Fruit fly (Drosophila melanogaster) whole organism, embryonic: Measurements from ENCODE around the gene Nup37.

Source experiments
- Adf1 ChIP-seq: fragments of 200-800 bp; sonication (Bioruptor generic); IDR thresholded peaks from 2 replicates; pipeline ENCODE4 v1.3.6; 2022; ENCODE audit warnings: missing biosample characterization, missing genetic modification characterization
- Asciz ChIP-seq: fragments of 200-800 bp; sonication (Bioruptor generic); optimal IDR thresholded peaks from 2 replicates; lab custom pipeline; 2017; ENCODE audit warnings: missing biosample characterization, mild to moderate bottlenecking, missing genetic modification characterization, missing genetic modification reagents
- Bteb2 ChIP-seq: fragments of 200-800 bp; sonication (Bioruptor generic); optimal IDR thresholded peaks from 2 replicates; lab custom pipeline; 2016; ENCODE audit warnings: missing biosample characterization, missing genetic modification characterization
- CG10431 ChIP-seq: fragments of 200-800 bp; sonication (Bioruptor generic); optimal IDR thresholded peaks from 3 replicates; lab custom pipeline; 2018; ENCODE audit warnings: missing biosample characterization, mild to moderate bottlenecking, missing genetic modification characterization
- CG12219 ChIP-seq: fragments of 200-800 bp; sonication (Bioruptor generic); optimal IDR thresholded peaks from 3 replicates; lab custom pipeline; 2018; ENCODE audit warnings: missing biosample characterization, mild to moderate bottlenecking, missing genetic modification characterization
- CG13775 ChIP-seq: fragments of 200-800 bp; sonication (Bioruptor generic); optimal IDR thresholded peaks from 3 replicates; lab custom pipeline; 2017; ENCODE audit warnings: missing biosample characterization, mild to moderate bottlenecking, missing genetic modification characterization
- CG14050 ChIP-seq: fragments of 200-800 bp; sonication (Bioruptor generic); IDR thresholded peaks from 3 replicates; pipeline ENCODE4 v1.3.6; 2022; ENCODE audit warnings: missing biosample characterization, missing genetic modification characterization
- CG14667 ChIP-seq: fragments of 200-800 bp; sonication (Bioruptor generic); IDR thresholded peaks from 2 replicates; pipeline ENCODE4 v1.3.6; 2022; ENCODE audit warnings: missing biosample characterization, missing genetic modification characterization
- CG15696 ChIP-seq: fragments of 200-800 bp; sonication (Bioruptor generic); optimal IDR thresholded peaks from 2 replicates; lab custom pipeline; 2019; ENCODE audit warnings: missing biosample characterization, mild to moderate bottlenecking, missing genetic modification characterization, moderate library complexity
- CG17385 ChIP-seq: fragments of 200-800 bp; sonication (Bioruptor generic); optimal IDR thresholded peaks from 3 replicates; lab custom pipeline; 2018; ENCODE audit warnings: missing biosample characterization, mild to moderate bottlenecking, missing genetic modification characterization
- CG2120 ChIP-seq: fragments of 200-800 bp; sonication (Bioruptor generic); optimal IDR thresholded peaks from 3 replicates; lab custom pipeline; 2016; ENCODE audit warnings: missing biosample characterization, missing genetic modification characterization
- CG3407 ChIP-seq: fragments of 200-800 bp; sonication (Bioruptor generic); optimal IDR thresholded peaks from 2 replicates; lab custom pipeline; 2018; ENCODE audit warnings: missing biosample characterization, mild to moderate bottlenecking, missing genetic modification characterization
- CG4617 ChIP-seq: fragments of 200-800 bp; sonication (Bioruptor generic); optimal IDR thresholded peaks from 3 replicates; lab custom pipeline; 2016; ENCODE audit warnings: missing biosample characterization, missing genetic modification characterization, borderline replicate concordance
- CG5180 ChIP-seq: fragments of 200-800 bp; sonication (Bioruptor generic); optimal IDR thresholded peaks from 3 replicates; lab custom pipeline; 2017; ENCODE audit warnings: missing biosample characterization, missing genetic modification characterization, mild to moderate bottlenecking, moderate library complexity, missing genetic modification reagents
- CG6813 ChIP-seq: fragments of 200-800 bp; sonication (Bioruptor generic); optimal IDR thresholded peaks from 2 replicates; lab custom pipeline; 2017; ENCODE audit warnings: missing biosample characterization, missing genetic modification characterization, mild to moderate bottlenecking, moderate library complexity, missing genetic modification reagents
- CG7556 ChIP-seq: fragments of 200-800 bp; sonication (Bioruptor generic); optimal IDR thresholded peaks from 2 replicates; lab custom pipeline; 2017; ENCODE audit warnings: missing biosample characterization, mild to moderate bottlenecking, missing genetic modification characterization
- CG8290 ChIP-seq, 3 experiments: fragments of 200-800 bp; sonication (Bioruptor generic); optimal IDR thresholded peaks; 2 replicates each; lab custom pipeline; 2016 to 2019; ENCODE audit warnings: missing biosample characterization in 3 of 3, missing genetic modification characterization in 3 of 3, mild to moderate bottlenecking in 2 of 3, moderate library complexity in 1 of 3
- CG8924 ChIP-seq: fragments of 200-800 bp; optimal IDR thresholded peaks from 3 replicates; lab custom pipeline; 2019; ENCODE audit warnings: missing biosample characterization, mild to moderate bottlenecking, missing genetic modification characterization, moderate library complexity
- Ets97D ChIP-seq: fragments of 200-800 bp; sonication (Bioruptor generic); optimal IDR thresholded peaks from 3 replicates; lab custom pipeline; 2016; ENCODE audit warnings: missing biosample characterization, missing genetic modification characterization
- HLHmδ ChIP-seq: fragments of 200-800 bp; sonication (Bioruptor generic); optimal IDR thresholded peaks from 2 replicates; lab custom pipeline; 2018; ENCODE audit warnings: missing biosample characterization, mild to moderate bottlenecking, missing genetic modification characterization, moderate library complexity
- Lim3 ChIP-seq: fragments of 200-800 bp; sonication (Bioruptor generic); IDR thresholded peaks from 2 replicates; pipeline ENCODE4 v1.3.6; 2022; ENCODE audit warnings: missing biosample characterization, missing genetic modification characterization
- Nf-YB ChIP-seq: fragments of 200-800 bp; sonication (Bioruptor generic); optimal IDR thresholded peaks from 3 replicates; lab custom pipeline; 2019; ENCODE audit warnings: missing biosample characterization, mild to moderate bottlenecking, missing genetic modification characterization, moderate library complexity
- NfI ChIP-seq: fragments of 200-800 bp; sonication (Bioruptor generic); optimal IDR thresholded peaks from 3 replicates; lab custom pipeline; 2018; ENCODE audit warnings: missing biosample characterization, mild to moderate bottlenecking, missing genetic modification characterization, moderate library complexity
- Oaz ChIP-seq: fragments of 200-800 bp; sonication (Bioruptor generic); IDR thresholded peaks from 2 replicates; pipeline ENCODE4 v1.3.6; 2022; ENCODE audit warnings: missing biosample characterization, missing genetic modification characterization
- PHDP ChIP-seq: fragments of 200-800 bp; sonication (Bioruptor generic); optimal IDR thresholded peaks from 3 replicates; lab custom pipeline; 2018; ENCODE audit warnings: missing biosample characterization, mild to moderate bottlenecking, missing genetic modification characterization, moderate library complexity
- Rfx ChIP-seq: fragments of 200-800 bp; sonication (Bioruptor generic); IDR thresholded peaks from 2 replicates; pipeline ENCODE4 v1.3.6; 2022; ENCODE audit warnings: missing biosample characterization, missing genetic modification characterization
- Sry-β ChIP-seq: fragments of 200-800 bp; sonication (Bioruptor generic); optimal IDR thresholded peaks from 2 replicates; lab custom pipeline; 2018; ENCODE audit warnings: missing biosample characterization, mild to moderate bottlenecking, missing genetic modification characterization, moderate library complexity
- Sry-δ ChIP-seq: fragments of 200-800 bp; sonication (Bioruptor generic); optimal IDR thresholded peaks from 2 replicates; lab custom pipeline; 2016; ENCODE audit warnings: missing biosample characterization, missing genetic modification characterization
- ac ChIP-seq: fragments of 200-800 bp; sonication (Bioruptor generic); optimal IDR thresholded peaks from 3 replicates; lab custom pipeline; 2017; ENCODE audit warnings: missing biosample characterization, mild to moderate bottlenecking, missing genetic modification characterization
- al ChIP-seq: fragments of 200-800 bp; sonication (Bioruptor generic); IDR thresholded peaks from 2 replicates; pipeline ENCODE4 v1.3.6; 2022; ENCODE audit warnings: missing biosample characterization, missing genetic modification characterization
- ase ChIP-seq: fragments of 200-800 bp; sonication (Bioruptor generic); IDR thresholded peaks from 3 replicates; pipeline ENCODE4 v1.3.6; 2022; ENCODE audit warnings: missing biosample characterization, missing genetic modification characterization
- ato ChIP-seq: fragments of 200-800 bp; sonication (Bioruptor generic); IDR thresholded peaks from 2 replicates; pipeline ENCODE4 v1.3.6; 2022; ENCODE audit warnings: missing biosample characterization, missing genetic modification characterization; ENCODE audit not compliant: partially characterized antibody
- danr ChIP-seq: fragments of 200-800 bp; sonication (Bioruptor generic); IDR thresholded peaks from 2 replicates; pipeline ENCODE4 v1.3.6; 2022; ENCODE audit warnings: missing biosample characterization, missing genetic modification characterization
- dmrt99B ChIP-seq: fragments of 200-800 bp; sonication (Bioruptor generic); optimal IDR thresholded peaks from 2 replicates; lab custom pipeline; 2018; ENCODE audit warnings: missing biosample characterization, mild to moderate bottlenecking, missing genetic modification characterization, moderate library complexity
- ems ChIP-seq: fragments of 200-800 bp; sonication (Bioruptor generic); optimal IDR thresholded peaks from 3 replicates; lab custom pipeline; 2016; ENCODE audit warnings: missing biosample characterization, missing genetic modification characterization
- eve ChIP-seq, 2 experiments: fragments of >200 bp; optimal IDR thresholded peaks; 2 replicates each; lab custom pipeline; 2017; ENCODE audit warnings: missing biosample characterization in 2 of 2, missing genetic modification characterization in 2 of 2
- fd64A ChIP-seq: fragments of 200-800 bp; sonication (Bioruptor generic); optimal IDR thresholded peaks from 3 replicates; lab custom pipeline; 2018; ENCODE audit warnings: missing biosample characterization, mild to moderate bottlenecking, missing genetic modification characterization
- gro ChIP-seq: fragments of 200-800 bp; sonication (Bioruptor generic); optimal IDR thresholded peaks from 2 replicates; lab custom pipeline; 2016; ENCODE audit warnings: missing biosample characterization, missing genetic modification characterization
- nmo ChIP-seq: fragments of 200-800 bp; sonication (Bioruptor generic); optimal IDR thresholded peaks from 2 replicates; lab custom pipeline; 2018; ENCODE audit warnings: missing biosample characterization, mild to moderate bottlenecking, missing genetic modification characterization, moderate library complexity
- p53 ChIP-seq: fragments of 200-800 bp; sonication (Bioruptor generic); optimal IDR thresholded peaks from 2 replicates; lab custom pipeline; 2016; ENCODE audit warnings: missing biosample characterization, missing genetic modification characterization
- peb ChIP-seq: fragments of 200-800 bp; sonication (Bioruptor generic); IDR thresholded peaks from 2 replicates; pipeline ENCODE4 v1.3.6; 2022; ENCODE audit warnings: missing biosample characterization, missing genetic modification characterization
- pum ChIP-seq: fragments of 200-800 bp; sonication (Bioruptor generic); optimal IDR thresholded peaks from 2 replicates; lab custom pipeline; 2016; ENCODE audit warnings: missing biosample characterization, missing genetic modification characterization
- repo ChIP-seq: fragments of 200-800 bp; sonication (Bioruptor generic); optimal IDR thresholded peaks from 2 replicates; lab custom pipeline; 2016; ENCODE audit warnings: missing biosample characterization, missing genetic modification characterization
- schlank ChIP-seq: fragments of 200-800 bp; sonication (Bioruptor generic); optimal IDR thresholded peaks from 2 replicates; lab custom pipeline; 2018; ENCODE audit warnings: missing biosample characterization, mild to moderate bottlenecking, missing genetic modification characterization
- slbo ChIP-seq: fragments of 200-800 bp; sonication (Bioruptor generic); IDR thresholded peaks from 2 replicates; pipeline ENCODE4 v1.3.6; 2022; ENCODE audit warnings: missing biosample characterization, missing genetic modification characterization
- sob ChIP-seq: fragments of 200-800 bp; sonication (Bioruptor generic); IDR thresholded peaks from 2 replicates; pipeline ENCODE4 v1.3.6; 2022; ENCODE audit warnings: missing biosample characterization, missing genetic modification characterization
- sr ChIP-seq: fragments of 200-800 bp; sonication (Bioruptor generic); IDR thresholded peaks from 3 replicates; pipeline ENCODE4 v1.3.6; 2022; ENCODE audit warnings: missing biosample characterization, missing genetic modification characterization
- unc-4 ChIP-seq: fragments of 200-800 bp; sonication (Bioruptor generic); IDR thresholded peaks from 2 replicates; pipeline ENCODE4 v1.3.6; 2022; ENCODE audit warnings: missing biosample characterization, missing genetic modification characterization; ENCODE audit not compliant: partially characterized antibody
- yki ChIP-seq: fragments of >200 bp; optimal IDR thresholded peaks from 3 replicates; lab custom pipeline; 2018

Gene Nup37

dm6 chr3R:25232271-25232989 lies 15.0 kb upstream of the Nup37 start, which contains the start of gene Cad96Cb (continued):
- TF ChIP-seq CG12219 (GFP tag; lab: Kevin White, UChicago) (peak; percentile 69), sob (GFP tag; lab: Robert Waterston, UW) (no peak), CG3407 (GFP tag; lab: Kevin White, UChicago) (peak; percentile 85), ems (peak; percentile 76), eve (GFP tag; optimal IDR thresholded peaks at IDR 0.05; lab: Kevin White, UChicago) (no peak), dmrt99B (tag; lab: Kevin White, UChicago) (peak; percentile 93), CG4617 (peak; percentile 59), slbo (GFP tag; lab: Robert Waterston, UW) (peak; percentile 38; the same call in 1 of the 2 replicates), repo (peak; percentile 25), CG14667 (GFP tag; lab: Robert Waterston, UW) (0 out of 2 replicates have a peak, but pooled peaks have one; percentile 19), PHDP (peak; percentile 19), CG10431 (GFP tag; lab: Kevin White, UChicago) (peak; percentile 76), schlank (tag; lab: Kevin White, UChicago) (no peak), nmo (GFP tag; lab: Kevin White, UChicago) (peak; percentile 95), CG14050 (peak; percentile 43; the same call in 1 of the 3 replicates), p53 (GFP tag; lab: Kevin White, UChicago) (no peak), CG8924 (peak; percentile 86), Asciz (peak; percentile 91), Ets97D (GFP tag; lab: Kevin White, UChicago) (peak; percentile 28), fd64A (GFP tag; lab: Kevin White, UChicago) (peak; percentile 36), CG6813 (GFP tag; lab: Kevin White, UChicago) (peak; percentile 80), Rfx (GFP tag; lab: Robert Waterston, UW) (peak; percentile 12), Bteb2 (GFP tag; lab: Kevin White, UChicago) (peak; percentile 78), gro (GFP tag; lab: Kevin White, UChicago) (no peak), Sry-β (GFP tag; lab: Kevin White, UChicago) (peak; percentile 45), Lim3 (no peak), ato (GFP tag; lab: Robert Waterston, UW) (no peak), danr (GFP tag; lab: Robert Waterston, UW) (peak; percentile 44; the same call in 1 of the 2 replicates), Oaz (0 out of 2 replicates have a peak, but pooled peaks have one; percentile 42), sr (GFP tag; lab: Robert Waterston, UW) (no peak), Sry-δ (GFP tag; lab: Kevin White, UChicago) (peak; percentile 21), unc-4 (GFP tag; lab: Robert Waterston, UW) (no peak), peb (GFP tag; lab: Robert Waterston, UW) (peak; percentile 23; the same call in 1 of the 2 replicates), NfI (GFP tag; lab: Kevin White, UChicago) (peak; percentile 70), CG2120 (GFP tag; lab: Kevin White, UChicago) (no peak), CG7556 (GFP tag; lab: Kevin White, UChicago) (peak; percentile 95), Adf1 (GFP tag; lab: Robert Waterston, UW) (no peak), CG13775 (GFP tag; lab: Kevin White, UChicago) (peak; percentile 84), HLHmδ (GFP tag; lab: Kevin White, UChicago) (no peak), pum (GFP tag; lab: Kevin White, UChicago) (peak; percentile 79), yki (lab: Kevin White, UChicago) (no peak), ase (peak; percentile 35; the same call in 1 of the 3 replicates), CG5180 (peak; percentile 79), CG17385 (GFP tag; lab: Kevin White, UChicago) (peak; percentile 82), CG8290 (GFP tag; optimal IDR thresholded peaks at IDR 0.05; lab: Kevin White, UChicago) (no peak), CG8290 (tag; optimal IDR thresholded peaks at IDR 0.05; lab: Kevin White, UChicago) (peak in 1 of 2 experiments; percentile 3), ac (GFP tag; lab: Kevin White, UChicago) (peak; percentile 43), al (GFP tag; lab: Robert Waterston, UW) (no peak), CG15696 (tag; lab: Kevin White, UChicago) (peak; percentile 76), Nf-YB (GFP tag; lab: Kevin White, UChicago) (peak; percentile 67)
